Fruit fly (Drosophila melanogaster) whole organism, pupa: Measurements from ENCODE around the gene CG15020.

Source experiments
- CG10348 ChIP-seq: fragments of 200-800 bp; sonication (Bioruptor generic); IDR thresholded peaks from 2 replicates; pipeline ENCODE4 v1.3.6; 2022; ENCODE audit warnings: missing biosample characterization, missing genetic modification characterization
- CG12605 ChIP-seq: fragments of 200-800 bp; sonication (Bioruptor generic); IDR thresholded peaks from 2 replicates; pipeline ENCODE4 v1.3.6; 2022; ENCODE audit warnings: missing biosample characterization, missing genetic modification characterization
- CG13204 ChIP-seq: fragments of 200-800 bp; sonication (Bioruptor generic); optimal IDR thresholded peaks from 2 replicates; lab custom pipeline; 2018; ENCODE audit warnings: missing biosample characterization, mild to moderate bottlenecking, missing genetic modification characterization, moderate library complexity
- CG14655 ChIP-seq: fragments of 200-800 bp; sonication (Bioruptor generic); optimal IDR thresholded peaks from 3 replicates; lab custom pipeline; 2017; ENCODE audit warnings: mild to moderate bottlenecking, missing biosample characterization, missing genetic modification reagents, missing genetic modification characterization
- CG15710 ChIP-seq: fragments of 200-800 bp; sonication (Bioruptor generic); optimal IDR thresholded peaks from 2 replicates; lab custom pipeline; 2018; ENCODE audit warnings: missing biosample characterization, mild to moderate bottlenecking, missing genetic modification characterization, moderate library complexity
- CG17806 ChIP-seq: fragments of 200-800 bp; sonication (Bioruptor generic); optimal IDR thresholded peaks from 2 replicates; lab custom pipeline; 2018; ENCODE audit warnings: missing biosample characterization, mild to moderate bottlenecking, missing genetic modification characterization, moderate library complexity
- CG32121 ChIP-seq: fragments of 200-800 bp; sonication (Bioruptor generic); IDR thresholded peaks from 2 replicates; pipeline ENCODE4 v1.3.6; 2022; ENCODE audit warnings: missing biosample characterization, missing genetic modification characterization
- CG34367 ChIP-seq: fragments of 200-800 bp; sonication (Bioruptor generic); optimal IDR thresholded peaks from 2 replicates; lab custom pipeline; 2018; ENCODE audit warnings: missing biosample characterization, mild to moderate bottlenecking, missing genetic modification characterization
- CG4496 ChIP-seq: fragments of 200-800 bp; sonication (Bioruptor generic); IDR thresholded peaks from 3 replicates; pipeline ENCODE4 v1.3.6; 2022; ENCODE audit warnings: missing biosample characterization, missing genetic modification characterization
- CG8159 ChIP-seq: fragments of 200-800 bp; sonication (Bioruptor generic); optimal IDR thresholded peaks from 3 replicates; lab custom pipeline; 2018; ENCODE audit warnings: missing biosample characterization, mild to moderate bottlenecking, missing genetic modification characterization, moderate library complexity
- CG8301 ChIP-seq: fragments of 200-800 bp; sonication (Bioruptor generic); optimal IDR thresholded peaks from 2 replicates; lab custom pipeline; 2018; ENCODE audit warnings: missing biosample characterization, mild to moderate bottlenecking, missing genetic modification characterization
- CG9948 ChIP-seq: fragments of 200-800 bp; sonication (Bioruptor generic); optimal IDR thresholded peaks from 2 replicates; lab custom pipeline; 2018; ENCODE audit warnings: missing biosample characterization, mild to moderate bottlenecking, missing genetic modification characterization, moderate library complexity
- D1 ChIP-seq: fragments of 200-800 bp; sonication (Bioruptor generic); optimal IDR thresholded peaks from 2 replicates; lab custom pipeline; 2018; ENCODE audit warnings: missing biosample characterization, mild to moderate bottlenecking, missing genetic modification characterization, moderate library complexity
- EcR ChIP-seq: fragments of 200-800 bp; sonication (Bioruptor generic); optimal IDR thresholded peaks from 3 replicates; lab custom pipeline; 2019; ENCODE audit warnings: missing biosample characterization, missing genetic modification characterization, mild to moderate bottlenecking, moderate library complexity, missing genetic modification reagents
- Ets98B ChIP-seq: fragments of 200-800 bp; sonication (Bioruptor generic); IDR thresholded peaks from 2 replicates; pipeline ENCODE4 v1.3.6; 2022; ENCODE audit warnings: missing biosample characterization, missing genetic modification characterization
- Pif1A ChIP-seq: fragments of 200-800 bp; sonication (Bioruptor generic); optimal IDR thresholded peaks from 3 replicates; lab custom pipeline; 2016; ENCODE audit warnings: missing biosample characterization, missing genetic modification characterization
- Snoo ChIP-seq: fragments of 200-800 bp; sonication (Bioruptor generic); optimal IDR thresholded peaks from 3 replicates; lab custom pipeline; 2017; ENCODE audit warnings: missing biosample characterization, mild to moderate bottlenecking, missing genetic modification characterization, inconsistent platforms
- fd96Ca ChIP-seq: fragments of 200-800 bp; sonication (Bioruptor generic); IDR thresholded peaks from 3 replicates; pipeline ENCODE4 v1.3.6; 2022; ENCODE audit warnings: missing biosample characterization, missing genetic modification characterization
- gl ChIP-seq: fragments of 200-800 bp; sonication (Bioruptor generic); optimal IDR thresholded peaks from 2 replicates; lab custom pipeline; 2018; ENCODE audit warnings: missing biosample characterization, mild to moderate bottlenecking, missing genetic modification characterization
- rn ChIP-seq: fragments of 200-800 bp; sonication (Bioruptor generic); IDR thresholded peaks from 2 replicates; pipeline ENCODE4 v1.3.6; 2022; ENCODE audit warnings: missing biosample characterization, missing genetic modification characterization

Gene CG15020

dm6 chr3L:4460307-4461088 is 39.0 kb downstream of the CG15020 start, which contains the start of gene CG15022:
Gene CG15022, minus strand, starts transcription at chr3L:4460317.
- TF ChIP-seq CG4496 (no peak), CG10348 (GFP tag; lab: Robert Waterston, UW) (no peak), Pif1A (GFP tag; lab: Kevin White, UChicago) (no peak), gl (no peak), CG9948 (tag; lab: Kevin White, UChicago) (no peak), CG13204 (GFP tag; lab: Kevin White, UChicago) (no peak), fd96Ca (GFP tag; lab: Robert Waterston, UW) (no peak)

- TF ChIP-seq D1 (tag; lab: Kevin White, UChicago): no peak
- peak; percentile 12 for TF ChIP-seq CG14655 (GFP tag; lab: Kevin White, UChicago)
- no peak for TF ChIP-seq CG9948 (tag; lab: Kevin White, UChicago)
Observed at dm6 chr3L:4461454-4462045, 40.1 kb downstream of the CG15020 start, which contains the start of gene CG15023. Gene CG15023, minus strand, starts transcription at chr3L:4461504.

- TF ChIP-seq fd96Ca (GFP tag; lab: Robert Waterston, UW): no peak
- TF ChIP-seq CG34367: no peak
- TF ChIP-seq CG32121 (GFP tag; lab: Robert Waterston, UW): no peak
- TF ChIP-seq CG8159 (tag; lab: Kevin White, UChicago): no peak
- TF ChIP-seq CG9948 (tag; lab: Kevin White, UChicago): no peak
- no peak for TF ChIP-seq Ets98B
- TF ChIP-seq D1 (tag; lab: Kevin White, UChicago): no peak
- TF ChIP-seq CG13204 (GFP tag; lab: Kevin White, UChicago): no peak
- TF ChIP-seq CG10348 (GFP tag; lab: Robert Waterston, UW): no peak
- no peak for TF ChIP-seq CG12605 (GFP tag; lab: Robert Waterston, UW)
- no peak for TF ChIP-seq Pif1A (GFP tag; lab: Kevin White, UChicago)
- TF ChIP-seq rn (GFP tag; lab: Robert Waterston, UW): no peak
- no peak for TF ChIP-seq CG4496
- no peak for TF ChIP-seq CG15710 (tag; lab: Kevin White, UChicago)
- TF ChIP-seq EcR (GFP tag; lab: Kevin White, UChicago): no peak
- TF ChIP-seq, all 21 proteins: peak for 0
Observed at dm6 chr3L:4463773-4464301, 42.4 kb downstream of the CG15020 start, which contains the start of gene CG15024. Gene CG15024, minus strand, starts transcription at chr3L:4463823.

dm6 chr3L:4466530-4466929 is 45.1 kb downstream of the CG15020 start, which contains the start of gene CG32241:
Gene CG32241, minus strand, starts transcription at chr3L:4466630.
- TF ChIP-seq rn (GFP tag; lab: Robert Waterston, UW) (no peak), CG10348 (GFP tag; lab: Robert Waterston, UW) (no peak), Snoo (tag; lab: Kevin White, UChicago) (no peak), Pif1A (GFP tag; lab: Kevin White, UChicago) (no peak)

dm6 chr3L:4469701-4470100 is 48.2 kb downstream of the CG15020 start, which contains the start of gene CG32249:
Gene CG32249, plus strand, starts transcription at chr3L:4470001.
- TF ChIP-seq CG12605 (GFP tag; lab: Robert Waterston, UW) (no peak), CG8301 (tag; lab: Kevin White, UChicago) (no peak)
- TF ChIP-seq, all 21 proteins: peak for 0

- TF ChIP-seq fd96Ca (GFP tag; lab: Robert Waterston, UW) (no peak), gl (no peak), CG14655 (GFP tag; lab: Kevin White, UChicago) (no peak), CG10348 (GFP tag; lab: Robert Waterston, UW) (no peak), D1 (tag; lab: Kevin White, UChicago) (no peak), rn (GFP tag; lab: Robert Waterston, UW) (no peak), CG13204 (GFP tag; lab: Kevin White, UChicago) (no peak), CG9948 (tag; lab: Kevin White, UChicago) (no peak), CG15710 (tag; lab: Kevin White, UChicago) (no peak), Pif1A (GFP tag; lab: Kevin White, UChicago) (no peak), CG4496 (no peak), Snoo (tag; lab: Kevin White, UChicago) (no peak), CG8159 (tag; lab: Kevin White, UChicago) (no peak), CG17806 (tag; lab: Kevin White, UChicago) (no peak), Ets98B (no peak), CG12605 (GFP tag; lab: Robert Waterston, UW) (no peak)
Observed at dm6 chr3L:4471449-4471848, 50.0 kb downstream of the CG15020 start, which contains the start of gene CG32248. Gene CG32248, plus strand, starts transcription at chr3L:4471749.
